Fruit fly (Drosophila melanogaster) whole organism, pupa: ENCODE data around the gene Sfp78E.

ENCODE experiments used
- CG12605 ChIP-seq: fragments of 200-800 bp; sonication (Bioruptor generic); IDR thresholded peaks from 2 replicates; pipeline ENCODE4 v1.3.6; 2022; ENCODE audit warnings: missing biosample characterization, missing genetic modification characterization
- EcR ChIP-seq: fragments of 200-800 bp; sonication (Bioruptor generic); optimal IDR thresholded peaks from 3 replicates; lab custom pipeline; 2019; ENCODE audit warnings: missing biosample characterization, missing genetic modification characterization, mild to moderate bottlenecking, moderate library complexity, missing genetic modification reagents

- TF ChIP-seq CG12605 (GFP tag; lab: Robert Waterston, UW) (no peak), EcR (GFP tag; lab: Kevin White, UChicago) (no peak)
Observed at dm6 chr3L:21688607-21689129, 4.8 kb upstream of the Sfp78E start.
